Fruit fly (Drosophila melanogaster) whole organism, embryonic: Measurements from ENCODE around the gene Kr-h1.
A peak's percentile ranks its signal among the peaks of the same experiment; 100 is the strongest.

Experiments
- Adf1 ChIP-seq: fragments of 200-800 bp; sonication (Bioruptor generic); IDR thresholded peaks from 2 replicates; pipeline ENCODE4 v1.3.6; 2022; ENCODE audit warnings: missing biosample characterization, missing genetic modification characterization
- Atf3 ChIP-seq: fragments of 200-800 bp; sonication (Bioruptor generic); optimal IDR thresholded peaks from 3 replicates; lab custom pipeline; 2016; ENCODE audit warnings: missing biosample characterization, missing genetic modification characterization
- CG1233 ChIP-seq: fragments of 200-800 bp; sonication (Bioruptor generic); optimal IDR thresholded peaks from 4 replicates; lab custom pipeline; 2018; ENCODE audit warnings: missing biosample characterization, mild to moderate bottlenecking, missing genetic modification characterization
- CG12769 ChIP-seq: fragments of 200-800 bp; sonication (Bioruptor generic); optimal IDR thresholded peaks from 2 replicates; lab custom pipeline; 2019; ENCODE audit warnings: missing biosample characterization, mild to moderate bottlenecking, missing genetic modification characterization, moderate library complexity
- CG14965 ChIP-seq: fragments of 200-800 bp; sonication (Bioruptor generic); optimal IDR thresholded peaks from 2 replicates; lab custom pipeline; 2016; ENCODE audit warnings: missing biosample characterization, missing genetic modification characterization, borderline replicate concordance
- CG1529 ChIP-seq: fragments of 200-800 bp; sonication (Bioruptor generic); optimal IDR thresholded peaks from 3 replicates; lab custom pipeline; 2018; ENCODE audit warnings: missing biosample characterization, missing genetic modification characterization
- CG16863 ChIP-seq: fragments of 200-800 bp; sonication (Bioruptor generic); optimal IDR thresholded peaks from 3 replicates; lab custom pipeline; 2016; ENCODE audit warnings: missing biosample characterization, missing genetic modification characterization
- CG17361 ChIP-seq: fragments of 200-800 bp; sonication (Bioruptor generic); IDR thresholded peaks from 3 replicates; pipeline ENCODE4 v1.3.6; 2022; ENCODE audit warnings: missing biosample characterization, missing genetic modification characterization
- CG17385 ChIP-seq: fragments of 200-800 bp; sonication (Bioruptor generic); optimal IDR thresholded peaks from 3 replicates; lab custom pipeline; 2018; ENCODE audit warnings: missing biosample characterization, mild to moderate bottlenecking, missing genetic modification characterization
- CG17802 ChIP-seq: fragments of 200-800 bp; sonication (Bioruptor generic); optimal IDR thresholded peaks from 2 replicates; lab custom pipeline; 2018; ENCODE audit warnings: missing biosample characterization, mild to moderate bottlenecking, missing genetic modification characterization, moderate library complexity
- CG34224 ChIP-seq: fragments of 200-800 bp; sonication (Bioruptor generic); IDR thresholded peaks from 3 replicates; pipeline ENCODE4 v1.3.6; 2022; ENCODE audit warnings: missing biosample characterization, missing genetic modification characterization; ENCODE audit not compliant: partially characterized antibody
- CG3838 ChIP-seq: fragments of 200-800 bp; sonication (Bioruptor generic); optimal IDR thresholded peaks from 3 replicates; lab custom pipeline; 2016; ENCODE audit warnings: missing biosample characterization, missing genetic modification characterization
- CG42726 ChIP-seq: fragments of 200-800 bp; sonication (Bioruptor generic); IDR thresholded peaks from 2 replicates; pipeline ENCODE4 v1.3.6; 2022; ENCODE audit warnings: missing biosample characterization, missing genetic modification characterization; ENCODE audit not compliant: partially characterized antibody
- CG4617 ChIP-seq: fragments of 200-800 bp; sonication (Bioruptor generic); optimal IDR thresholded peaks from 3 replicates; lab custom pipeline; 2016; ENCODE audit warnings: missing biosample characterization, missing genetic modification characterization, borderline replicate concordance
- CG6254 ChIP-seq: fragments of 200-800 bp; sonication (Bioruptor generic); optimal IDR thresholded peaks from 3 replicates; lab custom pipeline; 2017; ENCODE audit warnings: mild to moderate bottlenecking, missing biosample characterization, missing genetic modification reagents, missing genetic modification characterization
- CG8281 ChIP-seq: fragments of 200-800 bp; sonication (Bioruptor generic); optimal IDR thresholded peaks from 2 replicates; lab custom pipeline; 2018; ENCODE audit warnings: missing biosample characterization, mild to moderate bottlenecking, missing genetic modification characterization, moderate library complexity
- CG8924 ChIP-seq: fragments of 200-800 bp; optimal IDR thresholded peaks from 3 replicates; lab custom pipeline; 2019; ENCODE audit warnings: missing biosample characterization, mild to moderate bottlenecking, missing genetic modification characterization, moderate library complexity
- CG9817 ChIP-seq: fragments of 200-800 bp; sonication (Bioruptor generic); optimal IDR thresholded peaks from 2 replicates; lab custom pipeline; 2018; ENCODE audit warnings: missing biosample characterization, mild to moderate bottlenecking, missing genetic modification characterization, moderate library complexity
- CTCF ChIP-seq: fragments of 200-800 bp; sonication (Bioruptor generic); optimal IDR thresholded peaks from 2 replicates; lab custom pipeline; 2017; ENCODE audit warnings: missing biosample characterization, mild to moderate bottlenecking, missing genetic modification characterization, moderate library complexity
- D ChIP-seq, 2 experiments: fragments of 200-800 bp in 1 of 2; fragments of >200 bp in 1 of 2; sonication (Bioruptor generic) in 1 of 2; optimal IDR thresholded peaks; 2 replicates in 1 of 2; 3 replicates in 1 of 2; lab custom pipeline; 2017; ENCODE audit warnings: mild to moderate bottlenecking in 1 of 2, missing biosample characterization in 1 of 2, missing genetic modification characterization in 1 of 2, missing genetic modification reagents in 1 of 2
- Dll ChIP-seq: fragments of 200-800 bp; sonication (Bioruptor generic); IDR thresholded peaks from 4 replicates; pipeline ENCODE4 v1.3.6; 2022; ENCODE audit warnings: missing biosample characterization, missing genetic modification characterization; ENCODE audit not compliant: partially characterized antibody
- Doc3 ChIP-seq: fragments of 200-800 bp; sonication (Bioruptor generic); IDR thresholded peaks from 3 replicates; pipeline ENCODE4 v1.3.6; 2022; ENCODE audit warnings: missing biosample characterization, missing genetic modification characterization; ENCODE audit not compliant: partially characterized antibody
- Elba2 ChIP-seq: fragments of 200-800 bp; sonication (Bioruptor generic); optimal IDR thresholded peaks from 3 replicates; lab custom pipeline; 2016; ENCODE audit warnings: missing biosample characterization, missing genetic modification characterization
- Ets97D ChIP-seq: fragments of 200-800 bp; sonication (Bioruptor generic); optimal IDR thresholded peaks from 3 replicates; lab custom pipeline; 2016; ENCODE audit warnings: missing biosample characterization, missing genetic modification characterization
- Hr78 ChIP-seq, 2 experiments: fragments of 200-800 bp in 1 of 2; fragments of >200 bp in 1 of 2; sonication (Bioruptor generic) in 1 of 2; optimal IDR thresholded peaks; 2 replicates each; lab custom pipeline; 2017 to 2019; ENCODE audit warnings: missing biosample characterization in 2 of 2, missing genetic modification characterization in 2 of 2, mild to moderate bottlenecking in 1 of 2, moderate library complexity in 1 of 2
- MBD-R2 ChIP-seq: fragments of 200-800 bp; sonication (Bioruptor generic); IDR thresholded peaks from 2 replicates; pipeline ENCODE4 v1.3.6; 2022; ENCODE audit warnings: missing biosample characterization, missing genetic modification characterization
- Mad ChIP-seq: fragments of 200-800 bp; sonication (Bioruptor generic); optimal IDR thresholded peaks from 2 replicates; lab custom pipeline; 2016; ENCODE audit warnings: missing biosample characterization, missing genetic modification characterization
- Opbp ChIP-seq: fragments of 200-800 bp; sonication (Bioruptor generic); IDR thresholded peaks from 3 replicates; pipeline ENCODE4 v1.3.6; 2022; ENCODE audit warnings: missing biosample characterization, missing genetic modification characterization; ENCODE audit not compliant: partially characterized antibody
- Optix ChIP-seq: fragments of 200-800 bp; sonication (Bioruptor generic); IDR thresholded peaks from 3 replicates; pipeline ENCODE4 v1.3.6; 2022; ENCODE audit warnings: missing biosample characterization, missing genetic modification characterization
- Ptx1 ChIP-seq: fragments of 200-800 bp; sonication (Bioruptor generic); IDR thresholded peaks from 2 replicates; pipeline ENCODE4 v1.3.6; 2022; ENCODE audit warnings: missing biosample characterization, missing genetic modification characterization
- abd-A ChIP-seq: fragments of 200-800 bp; sonication (Bioruptor generic); optimal IDR thresholded peaks from 3 replicates; lab custom pipeline; 2019; ENCODE audit warnings: missing biosample characterization, mild to moderate bottlenecking, missing genetic modification characterization, moderate library complexity
- az2 ChIP-seq: fragments of 200-800 bp; sonication (Bioruptor generic); optimal IDR thresholded peaks from 3 replicates; lab custom pipeline; 2016; ENCODE audit warnings: missing biosample characterization, missing genetic modification characterization
- chinmo ChIP-seq: fragments of 200-800 bp; sonication (Bioruptor generic); IDR thresholded peaks from 4 replicates; pipeline ENCODE4 v1.3.6; 2022; ENCODE audit warnings: missing biosample characterization, missing genetic modification characterization; ENCODE audit not compliant: partially characterized antibody
- exex ChIP-seq: fragments of 200-800 bp; sonication (Bioruptor generic); optimal IDR thresholded peaks from 4 replicates; lab custom pipeline; 2018; ENCODE audit warnings: missing biosample characterization, mild to moderate bottlenecking, missing genetic modification characterization, moderate library complexity
- eyg ChIP-seq: fragments of 200-800 bp; sonication (Bioruptor generic); optimal IDR thresholded peaks from 3 replicates; lab custom pipeline; 2016; ENCODE audit warnings: missing biosample characterization, missing genetic modification characterization
- fu2 ChIP-seq: fragments of 200-800 bp; sonication (Bioruptor generic); optimal IDR thresholded peaks from 2 replicates; lab custom pipeline; 2016; ENCODE audit warnings: missing biosample characterization, missing genetic modification characterization
- hbn ChIP-seq: fragments of 200-800 bp; sonication (Bioruptor generic); IDR thresholded peaks from 2 replicates; pipeline ENCODE4 v1.3.6; 2022; ENCODE audit warnings: missing biosample characterization, missing genetic modification characterization; ENCODE audit not compliant: partially characterized antibody
- inv ChIP-seq: fragments of 200-800 bp; sonication (Bioruptor generic); IDR thresholded peaks from 2 replicates; pipeline ENCODE4 v1.3.6; 2022; ENCODE audit warnings: missing biosample characterization, missing genetic modification characterization; ENCODE audit not compliant: partially characterized antibody
- lola ChIP-seq, 3 experiments: fragments of >200 bp in 2 of 3; fragments of 200-800 bp in 1 of 3; sonication (Bioruptor generic) in 1 of 3; optimal IDR thresholded peaks; 2 replicates each; lab custom pipeline; 2017 to 2019; ENCODE audit warnings: missing biosample characterization in 3 of 3, missing genetic modification characterization in 3 of 3, mild to moderate bottlenecking in 1 of 3, moderate library complexity in 1 of 3
- oc ChIP-seq: fragments of 200-800 bp; sonication (Bioruptor generic); optimal IDR thresholded peaks from 2 replicates; lab custom pipeline; 2018; ENCODE audit warnings: missing biosample characterization, mild to moderate bottlenecking, missing genetic modification characterization, moderate library complexity
- odd ChIP-seq: fragments of 200-800 bp; sonication (Bioruptor generic); optimal IDR thresholded peaks from 2 replicates; lab custom pipeline; 2017; ENCODE audit warnings: missing biosample characterization, mild to moderate bottlenecking, missing genetic modification characterization
- pan ChIP-seq, 4 experiments: fragments of >200 bp in 3 of 4; fragments of 200-800 bp in 1 of 4; sonication (Bioruptor generic) in 1 of 4; optimal IDR thresholded peaks in 3 of 4; IDR thresholded peaks in 1 of 4; 2 replicates each; pipeline versions ENCODE4 v1.3.6 to Lab custom; 2017 to 2022; ENCODE audit warnings: missing biosample characterization in 2 of 4, missing genetic modification characterization in 2 of 4, mixed read lengths in 1 of 4
- ranshi ChIP-seq: fragments of 200-800 bp; sonication (Bioruptor generic); IDR thresholded peaks from 2 replicates; pipeline ENCODE4 v1.3.6; 2022; ENCODE audit warnings: missing biosample characterization, missing genetic modification characterization
- row ChIP-seq: fragments of 200-800 bp; sonication (Bioruptor generic); IDR thresholded peaks from 3 replicates; pipeline ENCODE4 v1.3.6; 2022; ENCODE audit warnings: missing biosample characterization, missing genetic modification characterization
- sc ChIP-seq, 3 experiments: fragments of >200 bp in 2 of 3; fragments of 200-800 bp in 1 of 3; sonication (Bioruptor generic) in 1 of 3; optimal IDR thresholded peaks; 2 replicates in 2 of 3; 3 replicates in 1 of 3; lab custom pipeline; 2017; ENCODE audit warnings: mild to moderate bottlenecking in 1 of 3, missing biosample characterization in 1 of 3, missing genetic modification characterization in 1 of 3, missing genetic modification reagents in 1 of 3
- sima ChIP-seq: fragments of 200-800 bp; sonication (Bioruptor generic); optimal IDR thresholded peaks from 2 replicates; lab custom pipeline; 2016; ENCODE audit warnings: missing biosample characterization, missing genetic modification characterization
- tna ChIP-seq: fragments of 200-800 bp; sonication (Bioruptor generic); IDR thresholded peaks from 2 replicates; pipeline ENCODE4 v1.3.6; 2022; ENCODE audit warnings: missing biosample characterization, missing genetic modification characterization; ENCODE audit not compliant: partially characterized antibody
- wor ChIP-seq: fragments of 200-800 bp; sonication (Bioruptor generic); IDR thresholded peaks from 2 replicates; pipeline ENCODE4 v1.3.6; 2022; ENCODE audit warnings: missing biosample characterization, missing genetic modification characterization

Gene Kr-h1

dm6 chr2L:6051212-6051621, 31.2 kb upstream of the Kr-h1 start:
- TF ChIP-seq CG17361 (GFP tag; lab: Robert Waterston, UW) (no peak; the same call in none of the 3 replicates), D (optimal IDR thresholded peaks at IDR 0.05; lab: Kevin White, UChicago) (no peak), D (GFP tag; optimal IDR thresholded peaks at IDR 0.05; lab: Kevin White, UChicago) (peak; percentile 93), oc (tag; lab: Kevin White, UChicago) (peak; percentile 96), CG14965 (peak; percentile 62), az2 (peak; percentile 93), Elba2 (GFP tag; lab: Kevin White, UChicago) (no peak), chinmo (GFP tag; lab: Robert Waterston, UW) (no peak), CG12769 (no peak), exex (tag; lab: Kevin White, UChicago) (peak; percentile 82), CG42726 (GFP tag; lab: Robert Waterston, UW) (no peak), Opbp (no peak), Optix (GFP tag; lab: Robert Waterston, UW) (peak; percentile 91), sc (optimal IDR thresholded peaks at IDR 0.05; lab: Kevin White, UChicago) (no peak), sc (GFP tag; optimal IDR thresholded peaks at IDR 0.05; lab: Kevin White, UChicago) (peak; percentile 78), CG4617 (peak; percentile 57), Hr78 (GFP tag; optimal IDR thresholded peaks at IDR 0.05; lab: Kevin White, UChicago) (peak in 1 of 2 experiments; percentile 97), fu2 (GFP tag; lab: Kevin White, UChicago) (peak; percentile 79), hbn (no peak), Adf1 (GFP tag; lab: Robert Waterston, UW) (peak; percentile 77), tna (no peak), inv (GFP tag; lab: Robert Waterston, UW) (no peak), ranshi (GFP tag; lab: Robert Waterston, UW) (peak; percentile 93), abd-A (no peak), CG9817 (tag; lab: Kevin White, UChicago) (peak; percentile 94), lola (GFP tag; optimal IDR thresholded peaks at IDR 0.05; lab: Kevin White, UChicago) (peak in 1 of 3 experiments; percentile 95), pan (optimal IDR thresholded peaks at IDR 0.05; lab: Kevin White, UChicago) (no peak), pan (GFP tag; optimal IDR thresholded peaks at IDR 0.05 in 1 of 2, IDR thresholded peaks at IDR 0.05 in 1 of 2) (peak in 1 of 2 experiments; percentile 94), CG1529 (GFP tag; lab: Kevin White, UChicago) (peak; percentile 92), CG3838 (GFP tag; lab: Kevin White, UChicago) (peak; percentile 82), CG17802 (peak; percentile 65), Ets97D (GFP tag; lab: Kevin White, UChicago) (peak; percentile 85), wor (peak; percentile 91), Doc3 (GFP tag; lab: Robert Waterston, UW) (no peak), Ptx1 (GFP tag; lab: Robert Waterston, UW) (peak; percentile 92), sima (peak; percentile 92), odd (GFP tag; lab: Kevin White, UChicago) (peak; percentile 97), Dll (GFP tag; lab: Robert Waterston, UW) (no peak), CG17385 (peak; percentile 94), MBD-R2 (peak; percentile 86), CG8924 (tag; lab: Kevin White, UChicago) (peak; percentile 98), CG16863 (GFP tag; lab: Kevin White, UChicago) (peak; percentile 95), row (GFP tag; lab: Robert Waterston, UW) (peak; percentile 97), CG8281 (tag; lab: Kevin White, UChicago) (peak; percentile 83), eyg (GFP tag; lab: Kevin White, UChicago) (peak; percentile 92), CG1233 (GFP tag; lab: Kevin White, UChicago) (peak; percentile 96), CG34224 (GFP tag; lab: Robert Waterston, UW) (no peak), Atf3 (GFP tag; lab: Kevin White, UChicago) (peak; percentile 80), CTCF (GFP tag; lab: Kevin White, UChicago) (peak; percentile 52), Mad (GFP tag; lab: Kevin White, UChicago) (peak; percentile 91), CG6254 (peak; percentile 95)
